Worm (Caenorhabditis elegans) whole organism, mixed stage, embryonic: ENCODE data around the gene T12B5.14.
A peak's percentile ranks its signal among the peaks of the same experiment; 100 is the strongest.

Source experiments
- bed-3 ChIP-seq: fragments of 200-800 bp; sonication (Bioruptor generic); optimal IDR thresholded peaks from 3 replicates; lab custom pipeline; 2018; ENCODE audit warnings: mild to moderate bottlenecking, missing genetic modification characterization, moderate library complexity, missing compliant biosample characterization
- blmp-1 ChIP-seq: fragments of 150-350 bp; optimal IDR thresholded peaks from 2 replicates; lab custom pipeline; 2014; ENCODE audit warnings: missing biosample characterization, missing genetic modification characterization
- ceh-39 ChIP-seq: fragments of 150-350 bp; optimal IDR thresholded peaks from 2 replicates; lab custom pipeline; 2014; ENCODE audit warnings: missing biosample characterization, missing genetic modification characterization
- ceh-43 ChIP-seq: fragments of 200-800 bp; sonication (Bioruptor generic); optimal IDR thresholded peaks from 2 replicates; lab custom pipeline; 2018; ENCODE audit warnings: mild to moderate bottlenecking, missing genetic modification characterization, moderate library complexity, missing compliant biosample characterization
- ces-1 ChIP-seq: fragments of 150-350 bp; optimal IDR thresholded peaks from 2 replicates; lab custom pipeline; 2014; ENCODE audit warnings: missing biosample characterization, missing genetic modification reagents, missing genetic modification characterization
- elt-3 ChIP-seq: fragments of 150-350 bp; optimal IDR thresholded peaks from 2 replicates; lab custom pipeline; 2014; ENCODE audit warnings: missing biosample characterization, missing genetic modification characterization
- flh-1 ChIP-seq: fragments of 200-800 bp; sonication (Bioruptor generic); optimal IDR thresholded peaks from 2 replicates; lab custom pipeline; 2018; ENCODE audit warnings: mild to moderate bottlenecking, missing genetic modification characterization, moderate library complexity, missing compliant biosample characterization
- ham-2 ChIP-seq: fragments of 200-800 bp; sonication (Bioruptor generic); optimal IDR thresholded peaks from 2 replicates; lab custom pipeline; 2018; ENCODE audit warnings: mild to moderate bottlenecking, missing genetic modification characterization, missing compliant biosample characterization
- lin-13 ChIP-seq: fragments of 150-350 bp; optimal IDR thresholded peaks from 2 replicates; lab custom pipeline; 2014; ENCODE audit warnings: missing biosample characterization, missing genetic modification characterization
- lin-32 ChIP-seq: fragments of 200-800 bp; sonication (Bioruptor generic); optimal IDR thresholded peaks from 2 replicates; lab custom pipeline; 2018; ENCODE audit warnings: mild to moderate bottlenecking, missing genetic modification characterization, missing compliant biosample characterization
- lsy-2 ChIP-seq: fragments of 150-350 bp; optimal IDR thresholded peaks from 2 replicates; lab custom pipeline; 2014; ENCODE audit warnings: missing biosample characterization, missing genetic modification characterization
- mab-5 ChIP-seq: fragments of 150-350 bp; optimal IDR thresholded peaks from 2 replicates; lab custom pipeline; 2014; ENCODE audit warnings: missing biosample characterization, missing genetic modification characterization
- mep-1 ChIP-seq: fragments of 150-350 bp; optimal IDR thresholded peaks from 2 replicates; lab custom pipeline; 2017; ENCODE audit warnings: missing biosample characterization, missing genetic modification reagents, missing genetic modification characterization, inconsistent platforms
- mls-2 ChIP-seq: sonication (generic microtip); optimal IDR thresholded peaks from 2 replicates; lab custom pipeline; 2016; ENCODE audit warnings: mild to moderate bottlenecking, missing genetic modification characterization, moderate library complexity, missing compliant biosample characterization
- nhr-12 ChIP-seq: fragments of 150-350 bp; optimal IDR thresholded peaks from 2 replicates; lab custom pipeline; 2014; ENCODE audit warnings: missing biosample characterization, missing genetic modification characterization
- nhr-2 ChIP-seq: fragments of 150-350 bp; optimal IDR thresholded peaks from 2 replicates; lab custom pipeline; 2014; ENCODE audit warnings: missing biosample characterization, missing genetic modification characterization
- nhr-237 ChIP-seq: fragments of 150-350 bp; optimal IDR thresholded peaks from 2 replicates; lab custom pipeline; 2014; ENCODE audit warnings: missing biosample characterization, missing genetic modification characterization
- nhr-28 ChIP-seq: fragments of 150-350 bp; optimal IDR thresholded peaks from 2 replicates; lab custom pipeline; 2014; ENCODE audit warnings: missing biosample characterization, missing genetic modification characterization
- nhr-76 ChIP-seq: sonication (generic microtip); optimal IDR thresholded peaks from 2 replicates; lab custom pipeline; 2017; ENCODE audit warnings: missing biosample characterization, missing genetic modification characterization
- sem-2 ChIP-seq: fragments of 200-800 bp; sonication (Bioruptor generic); optimal IDR thresholded peaks from 2 replicates; lab custom pipeline; 2018; ENCODE audit warnings: mild to moderate bottlenecking, missing genetic modification characterization, missing compliant biosample characterization
- snpc-4 ChIP-seq: fragments of 150-350 bp; optimal IDR thresholded peaks from 2 replicates; lab custom pipeline; 2014; ENCODE audit warnings: missing biosample characterization, missing genetic modification characterization
- sptf-1 ChIP-seq: sonication (generic microtip); optimal IDR thresholded peaks from 2 replicates; lab custom pipeline; 2017; ENCODE audit warnings: mild to moderate bottlenecking, missing genetic modification characterization, moderate library complexity, missing compliant biosample characterization
- tbx-8 ChIP-seq: fragments of 200-800 bp; sonication (Bioruptor generic); optimal IDR thresholded peaks from 2 replicates; lab custom pipeline; 2018; ENCODE audit warnings: mild to moderate bottlenecking, missing genetic modification characterization, moderate library complexity, missing compliant biosample characterization
- unc-120 ChIP-seq: sonication (generic microtip); optimal IDR thresholded peaks from 2 replicates; lab custom pipeline; 2017; ENCODE audit warnings: missing genetic modification characterization, missing compliant biosample characterization; ENCODE audit not compliant: poor library complexity, severe bottlenecking
- unc-39 ChIP-seq: fragments of 150-350 bp; optimal IDR thresholded peaks from 2 replicates; lab custom pipeline; 2014; ENCODE audit warnings: missing biosample characterization, missing genetic modification characterization
- unc-62 ChIP-seq: fragments of 150-350 bp; optimal IDR thresholded peaks from 2 replicates; lab custom pipeline; 2014; ENCODE audit warnings: missing biosample characterization, missing genetic modification reagents, missing genetic modification characterization
- zip-8 ChIP-seq: fragments of 150-350 bp; optimal IDR thresholded peaks from 2 replicates; lab custom pipeline; 2014; ENCODE audit warnings: missing biosample characterization, missing genetic modification characterization
- ztf-11 ChIP-seq: fragments of 150-350 bp; optimal IDR thresholded peaks from 2 replicates; lab custom pipeline; 2014; ENCODE audit warnings: missing biosample characterization, missing genetic modification characterization

The T12B5.14 gene

ce11 chrIII:955981-956380 lies 1.3 kb downstream of the T12B5.14 start, which contains the start of gene fbxa-54:
Gene fbxa-54, plus strand, starts transcription at chrIII:956334.
- TF ChIP-seq lin-32 (GFP tag; lab: Kevin White, UChicago) (no peak), sem-2 (no peak), ces-1 (no peak), unc-62 (GFP tag; lab: Kevin White, UChicago) (no peak), unc-39 (tag; lab: Kevin White, UChicago) (no peak), nhr-237 (no peak), elt-3 (no peak), unc-120 (tag; lab: Kevin White, UChicago) (no peak), mls-2 (tag; lab: Kevin White, UChicago) (no peak), ceh-39 (tag; lab: Kevin White, UChicago) (no peak), tbx-8 (GFP tag; lab: Kevin White, UChicago) (no peak), snpc-4 (no peak), blmp-1 (no peak), sptf-1 (tag; lab: Kevin White, UChicago) (no peak), nhr-28 (tag; lab: Kevin White, UChicago) (no peak), nhr-12 (tag; lab: Kevin White, UChicago) (no peak)
- TF ChIP-seq, all 35 proteins: peak for 0

ce11 chrIII:961948-962347 lies 7.3 kb downstream of the T12B5.14 start, which contains the start of gene fbxa-51:
Gene fbxa-51, plus strand, starts transcription at chrIII:962269.
- no peak for TF ChIP-seq ceh-39 (tag; lab: Kevin White, UChicago)
- no peak for TF ChIP-seq nhr-237
- no peak for TF ChIP-seq sptf-1 (tag; lab: Kevin White, UChicago)
- TF ChIP-seq nhr-2 = no peak
- no peak for TF ChIP-seq mls-2 (tag; lab: Kevin White, UChicago)
- TF ChIP-seq unc-62 (GFP tag; lab: Kevin White, UChicago) = no peak
- TF ChIP-seq lin-32 (GFP tag; lab: Kevin White, UChicago) = no peak
- TF ChIP-seq nhr-12 (tag; lab: Kevin White, UChicago) = no peak
- no peak for TF ChIP-seq blmp-1
- TF ChIP-seq bed-3 = no peak
- TF ChIP-seq tbx-8 (GFP tag; lab: Kevin White, UChicago) = no peak
- TF ChIP-seq nhr-76 (tag; lab: Kevin White, UChicago) = no peak
- no peak for TF ChIP-seq mep-1 (tag; lab: Kevin White, UChicago)
- no peak for TF ChIP-seq flh-1 (GFP tag; lab: Kevin White, UChicago)
- TF ChIP-seq, all 35 proteins: peak for 0

- TF ChIP-seq unc-62 (GFP tag; lab: Kevin White, UChicago) = no peak
- no peak for TF ChIP-seq ceh-43
- TF ChIP-seq ham-2 = no peak
- no peak for TF ChIP-seq snpc-4
- no peak for TF ChIP-seq blmp-1
- no peak for TF ChIP-seq unc-39 (tag; lab: Kevin White, UChicago)
- TF ChIP-seq ztf-11 (tag; lab: Kevin White, UChicago) = no peak
- no peak for TF ChIP-seq ces-1
- no peak for TF ChIP-seq zip-8 (tag; lab: Kevin White, UChicago)
- no peak for TF ChIP-seq mep-1 (tag; lab: Kevin White, UChicago)
- no peak for TF ChIP-seq unc-120 (tag; lab: Kevin White, UChicago)
- TF ChIP-seq nhr-76 (tag; lab: Kevin White, UChicago) = no peak
- TF ChIP-seq lin-13 (tag; lab: Kevin White, UChicago) = no peak
- TF ChIP-seq elt-3 = no peak
- no peak for TF ChIP-seq nhr-2
- TF ChIP-seq lsy-2 (tag; lab: Kevin White, UChicago) = no peak
- no peak for TF ChIP-seq sptf-1 (tag; lab: Kevin White, UChicago)
- TF ChIP-seq flh-1 (GFP tag; lab: Kevin White, UChicago) = no peak
- TF ChIP-seq mab-5 (tag; lab: Kevin White, UChicago) = no peak
Observed at ce11 chrIII:964637-965036, 10.0 kb downstream of the T12B5.14 start.

- no peak for TF ChIP-seq ces-1
- TF ChIP-seq mab-5 (tag; lab: Kevin White, UChicago) = no peak
- TF ChIP-seq mep-1 (tag; lab: Kevin White, UChicago) = no peak
- no peak for TF ChIP-seq ztf-11 (tag; lab: Kevin White, UChicago)
- TF ChIP-seq nhr-2 = peak; percentile 90
- no peak for TF ChIP-seq unc-39 (tag; lab: Kevin White, UChicago)
- peak; percentile 14 for TF ChIP-seq lin-32 (GFP tag; lab: Kevin White, UChicago)
Observed at ce11 chrIII:966259-966658, 11.6 kb downstream of the T12B5.14 start.

- TF ChIP-seq lsy-2 (tag; lab: Kevin White, UChicago) (no peak), bed-3 (no peak), nhr-12 (tag; lab: Kevin White, UChicago) (no peak), sptf-1 (tag; lab: Kevin White, UChicago) (no peak), flh-1 (GFP tag; lab: Kevin White, UChicago) (no peak)
- TF ChIP-seq, all 35 proteins: peak for 0
Observed at ce11 chrIII:970928-971327, 16.3 kb downstream of the T12B5.14 start.

ce11 chrIII:978889-979288 lies 24.2 kb downstream of the T12B5.14 start:
- TF ChIP-seq mls-2 (tag; lab: Kevin White, UChicago) (no peak), sem-2 (no peak)
